Worm (Caenorhabditis elegans): Measurements from ENCODE around the gene F56D6.9.

- TF ChIP-seq pha-4 (tag; optimal IDR thresholded peaks at IDR 0.05) (no peak), ces-1 (GFP tag; optimal IDR thresholded peaks at IDR 0.05) (no peak), snpc-4 (tag; optimal IDR thresholded peaks at IDR 0.05) (no peak), elt-1 (tag; optimal IDR thresholded peaks at IDR 0.05; ENCODE audit: borderline replicate concordance, insufficient read depth) (no peak), mep-1 (tag; optimal IDR thresholded peaks at IDR 0.05) (no peak), nhr-237 (tag; optimal IDR thresholded peaks at IDR 0.05) (no peak), sptf-1 (tag; optimal IDR thresholded peaks at IDR 0.05) (no peak), unc-62 (GFP tag; optimal IDR thresholded peaks at IDR 0.05) (no peak), ztf-11 (tag; optimal IDR thresholded peaks at IDR 0.05) (no peak), ceh-83 (GFP tag; optimal IDR thresholded peaks at IDR 0.05) (no peak), elt-3 (tag; optimal IDR thresholded peaks at IDR 0.05) (no peak)
These were observed 12.5 kb downstream of the F56D6.9 start, which contains the start of gene F56D6.21 for ce11 chrIV:3904620-3905019.
